Worm (Caenorhabditis elegans) whole organism, L1 larva: ENCODE measurements around the gene pnc-2.

Experiments
- alr-1 ChIP-seq: fragments of 200-800 bp; sonication (Bioruptor generic); optimal IDR thresholded peaks from 2 replicates; lab custom pipeline; 2018; ENCODE audit warnings: borderline replicate concordance, mild to moderate bottlenecking, missing genetic modification characterization, missing compliant biosample characterization
- dpl-1 ChIP-seq, 3 experiments: fragments of 150-350 bp in 2 of 3; sonication (generic microtip) in 1 of 3; optimal IDR thresholded peaks; 2 replicates each; lab custom pipeline; 2014 to 2017; ENCODE audit warnings: missing biosample characterization in 3 of 3, missing genetic modification characterization in 3 of 3, missing genetic modification reagents in 3 of 3
- efl-1 ChIP-seq, 4 experiments: fragments of 150-350 bp; optimal IDR thresholded peaks in 3 of 4; peaks in 1 of 4; 1 replicate in 1 of 4; 2 replicates in 3 of 4; lab custom pipeline; 2014; ENCODE audit warnings: missing biosample characterization in 2 of 4, missing genetic modification characterization in 2 of 4, missing genetic modification reagents in 2 of 4
- egl-13 ChIP-seq: sonication (generic microtip); optimal IDR thresholded peaks from 2 replicates; lab custom pipeline; 2016; ENCODE audit warnings: missing genotype, missing genetic modification reagents, missing genetic modification characterization, missing compliant biosample characterization
- lin-13 ChIP-seq: fragments of 150-350 bp; optimal IDR thresholded peaks from 2 replicates; lab custom pipeline; 2014; ENCODE audit warnings: missing biosample characterization, missing genetic modification reagents, missing genetic modification characterization
- pag-3 ChIP-seq: sonication (generic microtip); optimal IDR thresholded peaks from 2 replicates; lab custom pipeline; 2017; ENCODE audit warnings: missing genetic modification characterization, mild to moderate bottlenecking, missing compliant biosample characterization, antibody characterized with exemption, borderline replicate concordance; ENCODE audit not compliant: insufficient read depth
- pqm-1 ChIP-seq: sonication (generic microtip); optimal IDR thresholded peaks from 3 replicates; lab custom pipeline; 2017; ENCODE audit warnings: missing biosample characterization, missing genetic modification characterization
- snpc-4 ChIP-seq: fragments of 150-350 bp; optimal IDR thresholded peaks from 2 replicates; lab custom pipeline; 2014; ENCODE audit warnings: missing biosample characterization, missing genetic modification characterization
- unc-62 ChIP-seq: fragments of 150-350 bp; optimal IDR thresholded peaks from 2 replicates; lab custom pipeline; 2014; ENCODE audit warnings: missing biosample characterization, missing genetic modification reagents, missing genetic modification characterization
- unc-86 ChIP-seq: sonication (generic microtip); optimal IDR thresholded peaks from 2 replicates; lab custom pipeline; 2016; ENCODE audit warnings: missing genetic modification characterization, missing compliant biosample characterization
- zag-1 ChIP-seq: fragments of 150-350 bp; optimal IDR thresholded peaks from 2 replicates; lab custom pipeline; 2014; ENCODE audit warnings: missing biosample characterization, missing genetic modification characterization
- ztf-11 ChIP-seq, 2 experiments: sonication (generic microtip); optimal IDR thresholded peaks; 2 replicates each; lab custom pipeline; 2016 to 2017; ENCODE audit warnings: missing genetic modification characterization in 2 of 2, missing biosample characterization in 1 of 2, missing compliant biosample characterization in 1 of 2

DNA sequence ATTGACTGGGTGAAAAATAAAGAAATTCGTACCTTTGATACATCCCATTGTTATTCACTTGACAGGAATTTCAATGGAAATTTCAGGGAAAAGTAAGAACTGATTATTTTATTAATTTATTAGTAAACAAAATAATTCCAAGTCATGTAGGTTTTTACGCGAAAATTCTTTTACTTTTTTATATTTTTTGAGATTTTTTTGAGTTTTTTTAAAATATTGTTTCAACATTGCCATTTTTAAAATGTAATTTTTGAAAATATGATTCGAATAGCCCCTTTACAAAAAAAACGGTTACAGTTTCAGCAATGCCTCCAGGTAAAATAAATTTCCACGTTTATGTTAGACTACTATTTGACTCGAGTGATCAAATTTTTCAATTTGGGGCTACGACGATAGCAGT is 47.8 kb downstream of the pnc-2 start, which contains the start of gene Y57G11C.23:
- TF ChIP-seq unc-86 (tag; lab: Kevin White, UChicago) (no peak), pag-3 (tag; lab: Kevin White, UChicago) (no peak), unc-62 (GFP tag; lab: Kevin White, UChicago) (no peak), lin-13 (GFP tag; lab: Kevin White, UChicago) (no peak), egl-13 (tag; lab: Kevin White, UChicago) (no peak), dpl-1 (GFP tag; optimal IDR thresholded peaks at IDR 0.05; lab: Kevin White, UChicago) (no peak), alr-1 (tag; lab: Kevin White, UChicago) (no peak), efl-1 (optimal IDR thresholded peaks at IDR 0.05; lab: Kevin White, UChicago) (no peak), efl-1 (GFP tag; optimal IDR thresholded peaks at IDR 0.05 in 1 of 2; lab: Kevin White, UChicago) (no peak), snpc-4 (no peak), zag-1 (tag; lab: Kevin White, UChicago) (no peak), pqm-1 (no peak), ztf-11 (tag; optimal IDR thresholded peaks at IDR 0.05; lab: Kevin White, UChicago) (no peak)
